Worm (Caenorhabditis elegans) whole organism, L2 larva: ENCODE data around the gene W07E11.1.

ENCODE experiments used
- C34F6.9 ChIP-seq: fragments of 150-350 bp; optimal IDR thresholded peaks from 2 replicates; lab custom pipeline; 2014; ENCODE audit warnings: missing biosample characterization, missing genetic modification characterization
- F13H6.1 ChIP-seq: sonication (generic microtip); optimal IDR thresholded peaks from 2 replicates; lab custom pipeline; 2016; ENCODE audit warnings: missing genetic modification characterization, missing compliant biosample characterization
- ZK546.5 ChIP-seq: sonication (generic microtip); optimal IDR thresholded peaks from 2 replicates; lab custom pipeline; 2017; ENCODE audit warnings: missing biosample characterization, missing genetic modification characterization
- aly-2 ChIP-seq: fragments of 150-350 bp; optimal IDR thresholded peaks from 2 replicates; lab custom pipeline; 2014; ENCODE audit warnings: missing biosample characterization, missing genetic modification characterization
- ama-1 ChIP-seq: fragments of 150-350 bp; optimal IDR thresholded peaks from 2 replicates; lab custom pipeline; 2018; ENCODE audit warnings: inconsistent platforms
- blmp-1 ChIP-seq: sonication (generic microtip); optimal IDR thresholded peaks from 2 replicates; lab custom pipeline; 2017; ENCODE audit warnings: missing genetic modification characterization, mild to moderate bottlenecking, missing compliant biosample characterization, antibody characterized with exemption, moderate library complexity; ENCODE audit not compliant: insufficient read depth
- crh-2 ChIP-seq: sonication (generic microtip); optimal IDR thresholded peaks from 2 replicates; lab custom pipeline; 2017; ENCODE audit warnings: missing biosample characterization, missing genetic modification characterization
- elt-3 ChIP-seq: sonication (generic microtip); optimal IDR thresholded peaks from 2 replicates; lab custom pipeline; 2017; ENCODE audit warnings: missing biosample characterization, missing genetic modification characterization
- lin-11 ChIP-seq: fragments of 150-350 bp; sonication (generic microtip); optimal IDR thresholded peaks from 2 replicates; lab custom pipeline; 2014; ENCODE audit warnings: missing biosample characterization, missing genetic modification characterization, inconsistent platforms, mixed read lengths
- lin-13 ChIP-seq: fragments of 150-350 bp; optimal IDR thresholded peaks from 2 replicates; lab custom pipeline; 2014; ENCODE audit warnings: missing biosample characterization, missing genetic modification reagents, missing genetic modification characterization
- lsy-2 ChIP-seq, 2 experiments: fragments of 150-350 bp in 1 of 2; sonication (generic microtip) in 1 of 2; optimal IDR thresholded peaks; 2 replicates each; lab custom pipeline; 2014 to 2017; ENCODE audit warnings: missing biosample characterization in 2 of 2, missing genetic modification characterization in 2 of 2
- mab-5 ChIP-seq: fragments of 150-350 bp; optimal IDR thresholded peaks from 2 replicates; lab custom pipeline; 2014; ENCODE audit warnings: missing biosample characterization, missing genetic modification characterization
- mbf-1 ChIP-seq: sonication (generic microtip); optimal IDR thresholded peaks from 2 replicates; lab custom pipeline; 2017; ENCODE audit warnings: missing biosample characterization, missing genetic modification characterization
- mdl-1 ChIP-seq, 2 experiments: fragments of 150-350 bp in 1 of 2; sonication (generic microtip) in 1 of 2; optimal IDR thresholded peaks; 2 replicates each; lab custom pipeline; 2017; ENCODE audit warnings: missing biosample characterization in 2 of 2, missing genetic modification characterization in 2 of 2
- nhr-10 ChIP-seq: sonication (generic microtip); optimal IDR thresholded peaks from 2 replicates; lab custom pipeline; 2017; ENCODE audit warnings: missing biosample characterization, missing genetic modification characterization
- nhr-11 ChIP-seq: fragments of 150-350 bp; optimal IDR thresholded peaks from 2 replicates; lab custom pipeline; 2014; ENCODE audit warnings: missing biosample characterization, missing genetic modification characterization
- nhr-129 ChIP-seq: fragments of 150-350 bp; optimal IDR thresholded peaks from 2 replicates; lab custom pipeline; 2014; ENCODE audit warnings: missing biosample characterization, missing genetic modification characterization
- nhr-23 ChIP-seq: fragments of 150-350 bp; optimal IDR thresholded peaks from 2 replicates; lab custom pipeline; 2014; ENCODE audit warnings: missing biosample characterization, missing genetic modification reagents, missing genetic modification characterization
- nhr-25 ChIP-seq: fragments of 150-350 bp; sonication (generic microtip); optimal IDR thresholded peaks from 3 replicates; lab custom pipeline; 2014; ENCODE audit warnings: missing biosample characterization, missing genetic modification characterization
- nhr-6 ChIP-seq: fragments of 150-350 bp; optimal IDR thresholded peaks from 2 replicates; lab custom pipeline; 2014; ENCODE audit warnings: missing biosample characterization, missing genetic modification characterization
- peb-1 ChIP-seq: fragments of 150-350 bp; optimal IDR thresholded peaks from 2 replicates; lab custom pipeline; 2014; ENCODE audit warnings: missing biosample characterization, missing genetic modification characterization
- skn-1 ChIP-seq: sonication (generic microtip); optimal IDR thresholded peaks from 2 replicates; lab custom pipeline; 2017; ENCODE audit warnings: missing biosample characterization, missing genetic modification characterization
- sma-3 ChIP-seq: sonication (generic microtip); optimal IDR thresholded peaks from 2 replicates; lab custom pipeline; 2016; ENCODE audit warnings: missing genetic modification reagents, missing genetic modification characterization, missing compliant biosample characterization
- sma-9 ChIP-seq, 2 experiments: fragments of 150-350 bp in 1 of 2; sonication (generic microtip) in 1 of 2; optimal IDR thresholded peaks; 2 replicates each; lab custom pipeline; 2014 to 2016; ENCODE audit warnings: missing genetic modification characterization in 2 of 2, mild to moderate bottlenecking in 1 of 2, missing biosample characterization in 1 of 2, missing compliant biosample characterization in 1 of 2, missing genetic modification reagents in 1 of 2, moderate library complexity in 1 of 2
- snpc-4 ChIP-seq: fragments of 150-350 bp; optimal IDR thresholded peaks from 2 replicates; lab custom pipeline; 2014; ENCODE audit warnings: missing biosample characterization, missing genetic modification characterization
- unc-55 ChIP-seq: fragments of 150-350 bp; sonication (generic microtip); optimal IDR thresholded peaks from 3 replicates; lab custom pipeline; 2014; ENCODE audit warnings: missing biosample characterization, missing genetic modification reagents, missing genetic modification characterization
- unc-62 ChIP-seq: fragments of 150-350 bp; optimal IDR thresholded peaks from 2 replicates; lab custom pipeline; 2014; ENCODE audit warnings: missing biosample characterization, missing genetic modification reagents, missing genetic modification characterization
- ztf-11 ChIP-seq: sonication (generic microtip); optimal IDR thresholded peaks from 2 replicates; lab custom pipeline; 2017; ENCODE audit warnings: missing biosample characterization, missing genetic modification characterization
- ztf-4 ChIP-seq: fragments of 150-350 bp; optimal IDR thresholded peaks from 2 replicates; lab custom pipeline; 2014; ENCODE audit warnings: missing biosample characterization, missing genetic modification characterization

The W07E11.1 gene

ce11 chrX:10147236-10147635, 62.8 kb downstream of the W07E11.1 start:
- TF ChIP-seq nhr-129, result peak; percentile 8
- TF ChIP-seq mdl-1 (tag; optimal IDR thresholded peaks at IDR 0.05; lab: Kevin White, UChicago), result no peak
- TF ChIP-seq skn-1 (tag; lab: Kevin White, UChicago), result no peak
- TF ChIP-seq peb-1 (tag; lab: Kevin White, UChicago), result no peak
- peak; percentile 21 for TF ChIP-seq nhr-25 (tag; lab: Kevin White, UChicago)
- no peak for TF ChIP-seq ztf-11 (tag; lab: Kevin White, UChicago)
- TF ChIP-seq mab-5 (tag; lab: Kevin White, UChicago), result no peak
- TF ChIP-seq blmp-1 (tag; lab: Kevin White, UChicago), result peak; percentile 34
- no peak for TF ChIP-seq sma-3 (GFP tag; lab: Kevin White, UChicago)

DNA sequence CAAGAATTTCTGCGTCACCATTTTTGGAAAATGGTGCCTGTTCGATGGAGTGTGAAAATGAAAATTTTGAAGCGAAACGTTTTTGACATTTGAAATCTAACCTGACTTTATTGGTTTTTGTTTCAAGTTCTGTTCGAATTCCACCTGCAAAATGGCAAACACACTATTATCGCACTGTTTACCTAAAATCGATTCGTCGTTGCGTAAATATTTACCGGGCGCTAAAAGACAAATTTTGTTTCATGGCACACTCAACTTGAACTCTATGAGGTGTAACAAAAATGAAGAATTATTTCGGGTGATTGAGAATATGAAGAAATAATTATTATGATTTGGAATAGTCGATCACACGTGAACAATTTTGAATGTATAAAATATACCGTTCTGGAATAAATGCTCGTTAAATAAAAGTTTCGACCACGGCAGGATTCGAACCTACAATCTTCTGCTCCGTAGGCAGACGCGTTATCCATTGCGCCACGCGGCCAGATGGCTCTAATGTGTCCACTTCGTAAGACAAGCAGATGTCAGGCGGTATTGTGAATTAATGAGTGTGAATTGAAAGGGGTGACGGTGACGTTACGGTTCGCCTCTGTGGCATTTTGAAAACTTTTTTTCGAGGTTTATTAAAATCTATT, 63.9 kb downstream of the W07E11.1 start:
- TF ChIP-seq ama-1 (lab: Kevin White, UChicago) (no peak), unc-62 (no peak), ZK546.5 (tag; lab: Kevin White, UChicago) (no peak), ztf-11 (tag; lab: Kevin White, UChicago) (no peak), ztf-4 (tag; lab: Kevin White, UChicago) (no peak), lin-13 (GFP tag; lab: Kevin White, UChicago) (peak; percentile 16), crh-2 (tag; lab: Kevin White, UChicago) (peak; percentile 45), F13H6.1 (tag; lab: Kevin White, UChicago) (peak; percentile 42), sma-3 (GFP tag; lab: Kevin White, UChicago) (peak; percentile 23)
- TF ChIP-seq, all 48 proteins: peak for 4

DNA sequence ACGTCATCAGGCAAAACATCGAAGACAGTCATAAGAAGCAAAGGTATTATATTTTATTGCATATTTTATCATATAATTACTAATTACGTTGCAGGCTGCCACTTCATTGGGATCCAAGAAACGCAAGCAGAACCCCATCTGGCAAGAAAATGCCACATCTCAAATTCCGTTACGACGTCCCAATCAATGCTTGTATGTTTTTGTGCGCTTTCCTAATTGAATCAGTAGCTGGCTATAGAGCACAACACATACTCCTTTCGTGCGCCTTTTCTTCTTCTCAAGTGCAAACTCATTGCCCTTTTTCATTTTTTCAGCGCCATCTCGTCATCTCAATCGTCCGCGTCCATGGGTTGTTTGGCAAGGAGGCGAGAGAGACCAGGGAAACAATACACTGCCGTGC, 66.5 kb downstream of the W07E11.1 start:
- TF ChIP-seq nhr-6 (tag; lab: Kevin White, UChicago) (no peak), elt-3 (tag; lab: Kevin White, UChicago) (no peak), lsy-2 (tag; optimal IDR thresholded peaks at IDR 0.05; lab: Kevin White, UChicago) (no peak), nhr-23 (tag; lab: Kevin White, UChicago) (no peak), nhr-10 (tag; lab: Kevin White, UChicago) (no peak), mab-5 (tag; lab: Kevin White, UChicago) (no peak), blmp-1 (tag; lab: Kevin White, UChicago) (no peak), nhr-11 (tag; lab: Kevin White, UChicago) (no peak), ZK546.5 (tag; lab: Kevin White, UChicago) (no peak), sma-9 (GFP tag; optimal IDR thresholded peaks at IDR 0.05; lab: Kevin White, UChicago) (no peak), sma-9 (tag; optimal IDR thresholded peaks at IDR 0.05; lab: Kevin White, UChicago) (no peak), aly-2 (tag; lab: Kevin White, UChicago) (no peak), C34F6.9 (tag; lab: Kevin White, UChicago) (no peak), mbf-1 (tag; lab: Kevin White, UChicago) (no peak), lin-11 (no peak), mdl-1 (tag; optimal IDR thresholded peaks at IDR 0.05; lab: Kevin White, UChicago) (no peak), unc-55 (no peak), snpc-4 (tag; lab: Kevin White, UChicago) (no peak)
